Worm (Caenorhabditis elegans): Measurements from ENCODE around the gene damt-1.

DNA sequence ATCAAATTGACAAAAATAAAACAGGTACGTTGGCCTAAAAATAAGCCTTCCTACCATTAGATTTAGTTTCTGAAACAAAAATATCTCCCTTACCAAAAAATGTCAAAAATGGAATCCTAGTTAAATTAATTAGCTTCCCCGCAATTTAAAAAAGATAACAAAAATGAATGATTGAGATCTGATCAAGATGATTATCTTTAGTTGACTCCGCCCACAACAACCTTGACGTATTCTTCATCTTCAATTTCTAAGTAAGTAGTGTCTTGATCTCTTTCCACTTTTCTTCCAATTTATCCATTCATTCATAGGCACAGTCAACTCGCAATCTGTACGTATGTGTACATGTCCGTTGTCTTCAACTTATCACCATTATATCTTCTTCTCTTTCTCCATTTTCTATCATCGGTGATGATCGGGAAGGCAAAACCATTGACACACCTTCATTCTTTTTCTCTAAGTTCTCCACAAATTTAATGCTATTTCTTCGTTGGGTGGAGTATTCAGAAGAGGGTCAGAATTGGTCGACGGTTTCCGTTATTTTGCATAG, 48.4 kb downstream of the damt-1 start:
- TF ChIP-seq elt-2 (tag; optimal IDR thresholded peaks at IDR 0.05) (no peak), pag-3 (tag; optimal IDR thresholded peaks at IDR 0.05; ENCODE audit: borderline replicate concordance, insufficient read depth) (no peak), aly-2 (tag; optimal IDR thresholded peaks at IDR 0.05) (no peak), lin-14 (GFP tag; optimal IDR thresholded peaks at IDR 0.05) (peak; percentile 67), nhr-20 (tag; optimal IDR thresholded peaks at IDR 0.05) (peak; percentile 34)
